Fruit fly (Drosophila melanogaster) whole organism, embryonic: ENCODE results near the gene CG34305.

ENCODE experiments used
- CG10431 ChIP-seq: fragments of 200-800 bp; sonication (Bioruptor generic); optimal IDR thresholded peaks from 3 replicates; lab custom pipeline; 2018; ENCODE audit warnings: missing biosample characterization, mild to moderate bottlenecking, missing genetic modification characterization
- CG10462 ChIP-seq: fragments of 200-800 bp; sonication (Bioruptor generic); optimal IDR thresholded peaks from 2 replicates; lab custom pipeline; 2016; ENCODE audit warnings: missing biosample characterization, missing genetic modification characterization
- CG10543 ChIP-seq: fragments of 200-800 bp; sonication (Bioruptor generic); optimal IDR thresholded peaks from 3 replicates; lab custom pipeline; 2017; ENCODE audit warnings: missing biosample characterization, mild to moderate bottlenecking, missing genetic modification characterization, moderate library complexity
- CG10979 ChIP-seq: fragments of 200-800 bp; sonication (Bioruptor generic); optimal IDR thresholded peaks from 2 replicates; lab custom pipeline; 2018; ENCODE audit warnings: missing biosample characterization, mild to moderate bottlenecking, missing genetic modification characterization, moderate library complexity
- CG18262 ChIP-seq: fragments of 200-800 bp; optimal IDR thresholded peaks from 3 replicates; lab custom pipeline; 2019; ENCODE audit warnings: missing biosample characterization, mild to moderate bottlenecking, missing genetic modification characterization, moderate library complexity
- CG18476 ChIP-seq: fragments of 200-800 bp; sonication (Bioruptor generic); optimal IDR thresholded peaks from 2 replicates; lab custom pipeline; 2016; ENCODE audit warnings: missing biosample characterization, mild to moderate bottlenecking, missing genetic modification characterization
- CG18599 ChIP-seq: fragments of 200-800 bp; sonication (Bioruptor generic); optimal IDR thresholded peaks from 3 replicates; lab custom pipeline; 2017; ENCODE audit warnings: missing biosample characterization, missing genetic modification characterization, mild to moderate bottlenecking, moderate library complexity, missing genetic modification reagents
- CG18619 ChIP-seq: fragments of 200-800 bp; sonication (Bioruptor generic); optimal IDR thresholded peaks from 3 replicates; lab custom pipeline; 2017; ENCODE audit warnings: missing biosample characterization, mild to moderate bottlenecking, missing genetic modification characterization
- CG2120 ChIP-seq: fragments of 200-800 bp; sonication (Bioruptor generic); optimal IDR thresholded peaks from 3 replicates; lab custom pipeline; 2016; ENCODE audit warnings: missing biosample characterization, missing genetic modification characterization
- CG30403 ChIP-seq: fragments of 200-800 bp; sonication (Bioruptor generic); optimal IDR thresholded peaks from 3 replicates; lab custom pipeline; 2016; ENCODE audit warnings: missing biosample characterization, missing genetic modification characterization
- CG3847 ChIP-seq: fragments of 200-800 bp; sonication (Bioruptor generic); IDR thresholded peaks from 2 replicates; pipeline ENCODE4 v1.3.6; 2022; ENCODE audit warnings: missing biosample characterization, missing genetic modification characterization
- CG4282 ChIP-seq: fragments of 200-800 bp; sonication (Bioruptor generic); optimal IDR thresholded peaks from 2 replicates; lab custom pipeline; 2016; ENCODE audit warnings: missing biosample characterization, missing genetic modification characterization
- CG4360 ChIP-seq: fragments of 200-800 bp; sonication (Bioruptor generic); IDR thresholded peaks from 2 replicates; pipeline ENCODE4 v1.3.6; 2022; ENCODE audit warnings: missing biosample characterization, missing genetic modification characterization
- CG4707 ChIP-seq: fragments of 200-800 bp; sonication (Bioruptor generic); optimal IDR thresholded peaks from 2 replicates; lab custom pipeline; 2018; ENCODE audit warnings: missing biosample characterization, mild to moderate bottlenecking, missing genetic modification characterization, moderate library complexity
- CG6689 ChIP-seq: fragments of 200-800 bp; sonication (Bioruptor generic); IDR thresholded peaks from 2 replicates; pipeline ENCODE4 v1.3.6; 2022; ENCODE audit warnings: missing biosample characterization, missing genetic modification characterization
- CG9932 ChIP-seq: fragments of 200-800 bp; sonication (Bioruptor generic); IDR thresholded peaks from 2 replicates; pipeline ENCODE4 v1.3.6; 2022; ENCODE audit warnings: missing biosample characterization, missing genetic modification characterization
- CHES-1-like ChIP-seq: fragments of 200-800 bp; sonication (Bioruptor generic); optimal IDR thresholded peaks from 2 replicates; lab custom pipeline; 2016; ENCODE audit warnings: missing biosample characterization, missing genetic modification characterization
- CoRest ChIP-seq: fragments of 200-800 bp; sonication (Bioruptor generic); optimal IDR thresholded peaks from 3 replicates; lab custom pipeline; 2018; ENCODE audit warnings: missing biosample characterization, mild to moderate bottlenecking, missing genetic modification characterization, moderate library complexity
- D19B ChIP-seq: fragments of 200-800 bp; sonication (Bioruptor generic); optimal IDR thresholded peaks from 2 replicates; lab custom pipeline; 2017; ENCODE audit warnings: missing biosample characterization, mild to moderate bottlenecking, missing genetic modification characterization
- Dp ChIP-seq: fragments of 200-800 bp; sonication (Bioruptor generic); optimal IDR thresholded peaks from 2 replicates; lab custom pipeline; 2018; ENCODE audit warnings: missing biosample characterization, mild to moderate bottlenecking, missing genetic modification characterization, moderate library complexity
- HLHmδ ChIP-seq: fragments of 200-800 bp; sonication (Bioruptor generic); optimal IDR thresholded peaks from 2 replicates; lab custom pipeline; 2018; ENCODE audit warnings: missing biosample characterization, mild to moderate bottlenecking, missing genetic modification characterization, moderate library complexity
- Lhr ChIP-seq: fragments of 200-800 bp; sonication (Bioruptor generic); optimal IDR thresholded peaks from 3 replicates; lab custom pipeline; 2017; ENCODE audit warnings: mild to moderate bottlenecking, missing biosample characterization, missing genetic modification reagents, missing genetic modification characterization
- Max ChIP-seq: fragments of 200-800 bp; sonication (Bioruptor generic); optimal IDR thresholded peaks from 2 replicates; lab custom pipeline; 2016; ENCODE audit warnings: missing biosample characterization, mild to moderate bottlenecking, missing genetic modification characterization
- NC2α ChIP-seq: fragments of 200-800 bp; sonication (Bioruptor generic); optimal IDR thresholded peaks from 2 replicates; lab custom pipeline; 2016; ENCODE audit warnings: missing biosample characterization, missing genetic modification characterization
- NFAT ChIP-seq: fragments of 200-800 bp; sonication (Bioruptor generic); IDR thresholded peaks from 2 replicates; pipeline ENCODE4 v1.3.6; 2022; ENCODE audit warnings: missing biosample characterization, missing genetic modification characterization
- TFAM ChIP-seq: fragments of 200-800 bp; sonication (Bioruptor generic); optimal IDR thresholded peaks from 2 replicates; lab custom pipeline; 2017; ENCODE audit warnings: missing biosample characterization, missing genetic modification characterization, inconsistent platforms
- Vsx1 ChIP-seq: fragments of 200-800 bp; sonication (Bioruptor generic); optimal IDR thresholded peaks from 2 replicates; lab custom pipeline; 2017; ENCODE audit warnings: missing biosample characterization, mild to moderate bottlenecking, missing genetic modification characterization, missing genetic modification reagents
- YL-1 ChIP-seq: fragments of 200-800 bp; sonication (Bioruptor generic); optimal IDR thresholded peaks from 3 replicates; lab custom pipeline; 2017; ENCODE audit warnings: missing biosample characterization, mild to moderate bottlenecking, missing genetic modification characterization
- ab ChIP-seq: fragments of 200-800 bp; sonication (Bioruptor generic); optimal IDR thresholded peaks from 2 replicates; lab custom pipeline; 2016; ENCODE audit warnings: missing biosample characterization, missing genetic modification characterization
- abd-A ChIP-seq: fragments of 200-800 bp; sonication (Bioruptor generic); optimal IDR thresholded peaks from 3 replicates; lab custom pipeline; 2019; ENCODE audit warnings: missing biosample characterization, mild to moderate bottlenecking, missing genetic modification characterization, moderate library complexity
- aop ChIP-seq: fragments of 200-800 bp; sonication (Bioruptor generic); IDR thresholded peaks from 2 replicates; pipeline ENCODE4 v1.3.6; 2022; ENCODE audit warnings: missing biosample characterization, missing genetic modification characterization
- ap ChIP-seq: fragments of 200-800 bp; sonication (Bioruptor generic); IDR thresholded peaks from 2 replicates; pipeline ENCODE4 v1.3.6; 2022; ENCODE audit warnings: missing biosample characterization, missing genetic modification characterization
- ara ChIP-seq: fragments of 200-800 bp; sonication (Bioruptor generic); IDR thresholded peaks from 2 replicates; pipeline ENCODE4 v1.3.6; 2022; ENCODE audit warnings: missing biosample characterization, missing genetic modification characterization
- ase ChIP-seq: fragments of 200-800 bp; sonication (Bioruptor generic); IDR thresholded peaks from 3 replicates; pipeline ENCODE4 v1.3.6; 2022; ENCODE audit warnings: missing biosample characterization, missing genetic modification characterization
- caup ChIP-seq: fragments of 200-800 bp; sonication (Bioruptor generic); optimal IDR thresholded peaks from 3 replicates; lab custom pipeline; 2017; ENCODE audit warnings: missing biosample characterization, mild to moderate bottlenecking, missing genetic modification characterization, moderate library complexity; ENCODE audit not compliant: severe bottlenecking
- dati ChIP-seq: fragments of 200-800 bp; sonication (Bioruptor generic); IDR thresholded peaks from 2 replicates; pipeline ENCODE4 v1.3.6; 2022; ENCODE audit warnings: missing biosample characterization, missing genetic modification characterization
- fu2 ChIP-seq: fragments of 200-800 bp; sonication (Bioruptor generic); optimal IDR thresholded peaks from 2 replicates; lab custom pipeline; 2016; ENCODE audit warnings: missing biosample characterization, missing genetic modification characterization
- gfzf ChIP-seq: fragments of 200-800 bp; sonication (Bioruptor generic); optimal IDR thresholded peaks from 2 replicates; lab custom pipeline; 2016; ENCODE audit warnings: missing biosample characterization, mild to moderate bottlenecking, missing genetic modification characterization, moderate library complexity
- grn ChIP-seq: fragments of 200-800 bp; sonication (Bioruptor generic); optimal IDR thresholded peaks from 3 replicates; lab custom pipeline; 2017; ENCODE audit warnings: missing biosample characterization, missing genetic modification characterization
- lmd ChIP-seq: fragments of 200-800 bp; sonication (Bioruptor generic); IDR thresholded peaks from 2 replicates; pipeline ENCODE4 v1.3.6; 2022; ENCODE audit warnings: missing biosample characterization, missing genetic modification characterization
- pros ChIP-seq: fragments of 200-800 bp; sonication (Bioruptor generic); optimal IDR thresholded peaks from 3 replicates; lab custom pipeline; 2019; ENCODE audit warnings: missing biosample characterization, mild to moderate bottlenecking, missing genetic modification characterization, moderate library complexity
- row ChIP-seq: fragments of 200-800 bp; sonication (Bioruptor generic); IDR thresholded peaks from 3 replicates; pipeline ENCODE4 v1.3.6; 2022; ENCODE audit warnings: missing biosample characterization, missing genetic modification characterization
- schlank ChIP-seq: fragments of 200-800 bp; sonication (Bioruptor generic); optimal IDR thresholded peaks from 2 replicates; lab custom pipeline; 2018; ENCODE audit warnings: missing biosample characterization, mild to moderate bottlenecking, missing genetic modification characterization
- seq ChIP-seq: fragments of 200-800 bp; sonication (Bioruptor generic); IDR thresholded peaks from 2 replicates; pipeline ENCODE4 v1.3.6; 2022; ENCODE audit warnings: missing biosample characterization, missing genetic modification characterization
- slbo ChIP-seq: fragments of 200-800 bp; sonication (Bioruptor generic); IDR thresholded peaks from 2 replicates; pipeline ENCODE4 v1.3.6; 2022; ENCODE audit warnings: missing biosample characterization, missing genetic modification characterization
- slou ChIP-seq: fragments of 200-800 bp; sonication (Bioruptor generic); optimal IDR thresholded peaks from 3 replicates; lab custom pipeline; 2016; ENCODE audit warnings: missing biosample characterization, missing genetic modification characterization
- stc ChIP-seq: fragments of 200-800 bp; sonication (Bioruptor generic); IDR thresholded peaks from 2 replicates; pipeline ENCODE4 v1.3.6; 2022; ENCODE audit warnings: missing biosample characterization, missing genetic modification characterization
- tx ChIP-seq: fragments of 200-800 bp; sonication (Bioruptor generic); optimal IDR thresholded peaks from 2 replicates; lab custom pipeline; 2016; ENCODE audit warnings: missing biosample characterization, missing genetic modification characterization
- zen2 ChIP-seq: fragments of 200-800 bp; sonication (Bioruptor generic); IDR thresholded peaks from 3 replicates; pipeline ENCODE4 v1.3.6; 2022; ENCODE audit warnings: missing biosample characterization, missing genetic modification characterization; ENCODE audit not compliant: partially characterized antibody
- zf30C ChIP-seq: fragments of 200-800 bp; sonication (Bioruptor generic); optimal IDR thresholded peaks from 3 replicates; lab custom pipeline; 2018; ENCODE audit warnings: missing biosample characterization, mild to moderate bottlenecking, missing genetic modification characterization

CG34305 gene

dm6 chr3R:4215264-4215993 lies 27.5 kb downstream of the CG34305 start, which contains the start of gene CG14636 (continued):
- TF ChIP-seq slou (GFP tag; lab: Kevin White, UChicago) (peak; percentile 35), CG4282 (peak; percentile 68), zf30C (GFP tag; lab: Kevin White, UChicago) (no peak), row (peak; percentile 90), TFAM (GFP tag; lab: Kevin White, UChicago) (no peak), D19B (peak; percentile 19), zen2 (GFP tag; lab: Robert Waterston, UW) (no peak), CG18599 (peak; percentile 83), Vsx1 (GFP tag; lab: Kevin White, UChicago) (no peak), Max (GFP tag; lab: Kevin White, UChicago) (peak; percentile 56), fu2 (GFP tag; lab: Kevin White, UChicago) (peak; percentile 61), pros (GFP tag; lab: Kevin White, UChicago) (peak; percentile 12), dati (no peak), NFAT (GFP tag; lab: Robert Waterston, UW) (peak; percentile 67), slbo (GFP tag; lab: Robert Waterston, UW) (peak; percentile 82), ase (GFP tag; lab: Robert Waterston, UW) (peak; percentile 73; the same call in 2 of the 3 replicates), CHES-1-like (GFP tag; lab: Kevin White, UChicago) (peak; percentile 69), CG10543 (GFP tag; lab: Kevin White, UChicago) (peak; percentile 92), ara (no peak), grn (peak; percentile 14), CG18619 (GFP tag; lab: Kevin White, UChicago) (peak; percentile 62), schlank (tag; lab: Kevin White, UChicago) (peak; percentile 46), Lhr (no peak), YL-1 (GFP tag; lab: Kevin White, UChicago) (no peak), CG9932 (GFP tag; lab: Robert Waterston, UW) (peak; percentile 83), CG10431 (no peak), CG30403 (GFP tag; lab: Kevin White, UChicago) (peak; percentile 60), CG4360 (GFP tag; lab: Robert Waterston, UW) (no peak), ab (GFP tag; lab: Kevin White, UChicago) (no peak), aop (GFP tag; lab: Robert Waterston, UW) (no peak), gfzf (GFP tag; lab: Kevin White, UChicago) (no peak), CG18262 (tag; lab: Kevin White, UChicago) (peak; percentile 21), tx (GFP tag; lab: Kevin White, UChicago) (peak; percentile 72), CoRest (peak; percentile 70), CG4707 (no peak), HLHmδ (no peak), stc (peak; percentile 83), NC2α (GFP tag; lab: Kevin White, UChicago) (no peak), abd-A (tag; lab: Kevin White, UChicago) (no peak), CG10979 (tag; lab: Kevin White, UChicago) (no peak), CG10462 (GFP tag; lab: Kevin White, UChicago) (no peak), lmd (peak; percentile 84), CG6689 (GFP tag; lab: Robert Waterston, UW) (peak; percentile 79), CG2120 (GFP tag; lab: Kevin White, UChicago) (peak; percentile 77), ap (GFP tag; lab: Robert Waterston, UW) (peak; percentile 49), caup (GFP tag; lab: Kevin White, UChicago) (peak; percentile 67), CG3847 (peak; percentile 75), seq (peak; percentile 78; the same call in 1 of the 2 replicates), CG18476 (GFP tag; lab: Kevin White, UChicago) (no peak), Dp (no peak)
